Fruit fly (Drosophila melanogaster) whole organism, pupa: ENCODE data around the gene CG16717.

Experiments used
- CG10348 ChIP-seq: fragments of 200-800 bp; sonication (Bioruptor generic); IDR thresholded peaks from 2 replicates; pipeline ENCODE4 v1.3.6; 2022; ENCODE audit warnings: missing biosample characterization, missing genetic modification characterization
- CG12605 ChIP-seq: fragments of 200-800 bp; sonication (Bioruptor generic); IDR thresholded peaks from 2 replicates; pipeline ENCODE4 v1.3.6; 2022; ENCODE audit warnings: missing biosample characterization, missing genetic modification characterization
- CG13204 ChIP-seq: fragments of 200-800 bp; sonication (Bioruptor generic); optimal IDR thresholded peaks from 2 replicates; lab custom pipeline; 2018; ENCODE audit warnings: missing biosample characterization, mild to moderate bottlenecking, missing genetic modification characterization, moderate library complexity
- CG14655 ChIP-seq: fragments of 200-800 bp; sonication (Bioruptor generic); optimal IDR thresholded peaks from 3 replicates; lab custom pipeline; 2017; ENCODE audit warnings: mild to moderate bottlenecking, missing biosample characterization, missing genetic modification reagents, missing genetic modification characterization
- CG15710 ChIP-seq: fragments of 200-800 bp; sonication (Bioruptor generic); optimal IDR thresholded peaks from 2 replicates; lab custom pipeline; 2018; ENCODE audit warnings: missing biosample characterization, mild to moderate bottlenecking, missing genetic modification characterization, moderate library complexity
- CG17806 ChIP-seq: fragments of 200-800 bp; sonication (Bioruptor generic); optimal IDR thresholded peaks from 2 replicates; lab custom pipeline; 2018; ENCODE audit warnings: missing biosample characterization, mild to moderate bottlenecking, missing genetic modification characterization, moderate library complexity
- CG32121 ChIP-seq: fragments of 200-800 bp; sonication (Bioruptor generic); IDR thresholded peaks from 2 replicates; pipeline ENCODE4 v1.3.6; 2022; ENCODE audit warnings: missing biosample characterization, missing genetic modification characterization
- CG34367 ChIP-seq: fragments of 200-800 bp; sonication (Bioruptor generic); optimal IDR thresholded peaks from 2 replicates; lab custom pipeline; 2018; ENCODE audit warnings: missing biosample characterization, mild to moderate bottlenecking, missing genetic modification characterization
- CG4496 ChIP-seq: fragments of 200-800 bp; sonication (Bioruptor generic); IDR thresholded peaks from 3 replicates; pipeline ENCODE4 v1.3.6; 2022; ENCODE audit warnings: missing biosample characterization, missing genetic modification characterization
- CG8159 ChIP-seq: fragments of 200-800 bp; sonication (Bioruptor generic); optimal IDR thresholded peaks from 3 replicates; lab custom pipeline; 2018; ENCODE audit warnings: missing biosample characterization, mild to moderate bottlenecking, missing genetic modification characterization, moderate library complexity
- CG8301 ChIP-seq: fragments of 200-800 bp; sonication (Bioruptor generic); optimal IDR thresholded peaks from 2 replicates; lab custom pipeline; 2018; ENCODE audit warnings: missing biosample characterization, mild to moderate bottlenecking, missing genetic modification characterization
- CG9948 ChIP-seq: fragments of 200-800 bp; sonication (Bioruptor generic); optimal IDR thresholded peaks from 2 replicates; lab custom pipeline; 2018; ENCODE audit warnings: missing biosample characterization, mild to moderate bottlenecking, missing genetic modification characterization, moderate library complexity
- D1 ChIP-seq: fragments of 200-800 bp; sonication (Bioruptor generic); optimal IDR thresholded peaks from 2 replicates; lab custom pipeline; 2018; ENCODE audit warnings: missing biosample characterization, mild to moderate bottlenecking, missing genetic modification characterization, moderate library complexity
- EcR ChIP-seq: fragments of 200-800 bp; sonication (Bioruptor generic); optimal IDR thresholded peaks from 3 replicates; lab custom pipeline; 2019; ENCODE audit warnings: missing biosample characterization, missing genetic modification characterization, mild to moderate bottlenecking, moderate library complexity, missing genetic modification reagents
- Ets98B ChIP-seq: fragments of 200-800 bp; sonication (Bioruptor generic); IDR thresholded peaks from 2 replicates; pipeline ENCODE4 v1.3.6; 2022; ENCODE audit warnings: missing biosample characterization, missing genetic modification characterization
- Pif1A ChIP-seq: fragments of 200-800 bp; sonication (Bioruptor generic); optimal IDR thresholded peaks from 3 replicates; lab custom pipeline; 2016; ENCODE audit warnings: missing biosample characterization, missing genetic modification characterization
- Pif1B ChIP-seq: fragments of 200-800 bp; sonication (Bioruptor generic); optimal IDR thresholded peaks from 3 replicates; lab custom pipeline; 2016; ENCODE audit warnings: missing biosample characterization, missing genetic modification characterization
- Snoo ChIP-seq: fragments of 200-800 bp; sonication (Bioruptor generic); optimal IDR thresholded peaks from 3 replicates; lab custom pipeline; 2017; ENCODE audit warnings: missing biosample characterization, mild to moderate bottlenecking, missing genetic modification characterization, inconsistent platforms
- fd96Ca ChIP-seq: fragments of 200-800 bp; sonication (Bioruptor generic); IDR thresholded peaks from 3 replicates; pipeline ENCODE4 v1.3.6; 2022; ENCODE audit warnings: missing biosample characterization, missing genetic modification characterization
- gl ChIP-seq: fragments of 200-800 bp; sonication (Bioruptor generic); optimal IDR thresholded peaks from 2 replicates; lab custom pipeline; 2018; ENCODE audit warnings: missing biosample characterization, mild to moderate bottlenecking, missing genetic modification characterization
- rn ChIP-seq: fragments of 200-800 bp; sonication (Bioruptor generic); IDR thresholded peaks from 2 replicates; pipeline ENCODE4 v1.3.6; 2022; ENCODE audit warnings: missing biosample characterization, missing genetic modification characterization

Gene CG16717

DNA sequence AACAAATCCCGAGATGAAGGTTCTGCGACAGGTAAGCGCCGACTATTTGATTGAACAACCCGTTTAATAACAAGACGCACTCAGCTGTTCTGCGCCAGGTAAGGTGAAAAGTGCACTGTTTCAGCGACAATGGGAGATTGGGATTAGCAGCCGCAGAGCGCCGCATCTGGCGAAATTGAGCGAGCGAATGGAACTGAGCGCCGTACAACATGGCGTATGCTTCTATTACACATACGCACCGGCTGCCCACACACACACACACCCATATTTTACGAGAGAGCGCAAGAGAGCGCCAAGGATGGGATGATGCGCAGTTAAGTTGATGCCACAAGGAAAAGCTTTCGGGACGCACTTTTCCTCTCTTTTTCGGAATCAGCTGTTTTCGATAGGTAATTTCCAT lies 16.2 kb downstream of the CG16717 start:
- TF ChIP-seq CG8301 (tag; lab: Kevin White, UChicago) (no peak), CG8159 (tag; lab: Kevin White, UChicago) (no peak), CG34367 (no peak), Ets98B (GFP tag; lab: Robert Waterston, UW) (no peak), CG17806 (tag; lab: Kevin White, UChicago) (no peak), Pif1A (GFP tag; lab: Kevin White, UChicago) (no peak), Pif1B (no peak), rn (no peak), CG4496 (GFP tag; lab: Robert Waterston, UW) (no peak), CG9948 (tag; lab: Kevin White, UChicago) (no peak), fd96Ca (GFP tag; lab: Robert Waterston, UW) (no peak)

- no peak for TF ChIP-seq CG10348 (GFP tag; lab: Robert Waterston, UW)
- TF ChIP-seq CG4496 (GFP tag; lab: Robert Waterston, UW), result 0 out of 3 replicates have a peak, but pooled peaks have one; percentile 30
- TF ChIP-seq CG14655, result peak; percentile 5
- TF ChIP-seq EcR (GFP tag; lab: Kevin White, UChicago), result no peak
- TF ChIP-seq gl, result no peak
- TF ChIP-seq Pif1B, result no peak
- TF ChIP-seq Snoo (tag; lab: Kevin White, UChicago), result peak; percentile 15
- peak; percentile 21 for TF ChIP-seq CG9948 (tag; lab: Kevin White, UChicago)
- peak; percentile 42 for TF ChIP-seq CG17806 (tag; lab: Kevin White, UChicago)
- TF ChIP-seq CG32121, result peak; percentile 31; the same call in 1 of the 2 replicates
- TF ChIP-seq fd96Ca (GFP tag; lab: Robert Waterston, UW), result no peak
- TF ChIP-seq rn, result no peak
- TF ChIP-seq CG8301 (tag; lab: Kevin White, UChicago), result peak; percentile 37
- TF ChIP-seq Pif1A (GFP tag; lab: Kevin White, UChicago), result no peak
- peak; percentile 36 for TF ChIP-seq CG15710 (tag; lab: Kevin White, UChicago)
- TF ChIP-seq CG12605 (GFP tag; lab: Robert Waterston, UW), result no peak
- no peak for TF ChIP-seq CG13204
- TF ChIP-seq Ets98B (GFP tag; lab: Robert Waterston, UW), result 0 out of 2 replicates have a peak, but pooled peaks have one; percentile 34
- peak; percentile 47 for TF ChIP-seq CG34367
- TF ChIP-seq D1 (tag; lab: Kevin White, UChicago), result peak; percentile 19
- peak; percentile 0 for TF ChIP-seq CG8159 (tag; lab: Kevin White, UChicago)
These were observed 16.6 kb downstream of the CG16717 start for dm6 chr3L:9695647-9696046.

- TF ChIP-seq fd96Ca (GFP tag; lab: Robert Waterston, UW) (peak; percentile 93), CG9948 (tag; lab: Kevin White, UChicago) (peak; percentile 67), Pif1A (GFP tag; lab: Kevin White, UChicago) (peak; percentile 89), CG8301 (tag; lab: Kevin White, UChicago) (peak; percentile 82), CG8159 (tag; lab: Kevin White, UChicago) (peak; percentile 79), Pif1B (peak; percentile 87), CG14655 (no peak), Ets98B (GFP tag; lab: Robert Waterston, UW) (peak; percentile 96), Snoo (tag; lab: Kevin White, UChicago) (peak; percentile 85), rn (peak; percentile 81), CG34367 (peak; percentile 64), gl (peak; percentile 79), CG13204 (no peak), CG32121 (peak; percentile 80), CG10348 (GFP tag; lab: Robert Waterston, UW) (no peak), CG17806 (tag; lab: Kevin White, UChicago) (peak; percentile 83), D1 (tag; lab: Kevin White, UChicago) (no peak), CG4496 (GFP tag; lab: Robert Waterston, UW) (peak; percentile 93), EcR (GFP tag; lab: Kevin White, UChicago) (peak; percentile 52), CG12605 (GFP tag; lab: Robert Waterston, UW) (peak; percentile 87), CG15710 (tag; lab: Kevin White, UChicago) (peak; percentile 70)
These were observed 17.9 kb downstream of the CG16717 start, which contains the start of gene Prps for dm6 chr3L:9696650-9697526. Gene Prps, minus strand, starts transcription at chr3L:9696700.

dm6 chr3L:9697527-9697883 lies 18.5 kb downstream of the CG16717 start:
- no peak for TF ChIP-seq D1 (tag; lab: Kevin White, UChicago)
- TF ChIP-seq Pif1B, result no peak
- no peak for TF ChIP-seq CG34367
- no peak for TF ChIP-seq fd96Ca (GFP tag; lab: Robert Waterston, UW)
- TF ChIP-seq CG4496 (GFP tag; lab: Robert Waterston, UW), result no peak
- TF ChIP-seq CG10348 (GFP tag; lab: Robert Waterston, UW), result no peak
- no peak for TF ChIP-seq CG8159 (tag; lab: Kevin White, UChicago)
- TF ChIP-seq CG14655, result no peak
- no peak for TF ChIP-seq CG12605 (GFP tag; lab: Robert Waterston, UW)
- no peak for TF ChIP-seq Snoo (tag; lab: Kevin White, UChicago)
- TF ChIP-seq gl, result no peak
- no peak for TF ChIP-seq Pif1A (GFP tag; lab: Kevin White, UChicago)
- no peak for TF ChIP-seq CG17806 (tag; lab: Kevin White, UChicago)
- TF ChIP-seq CG8301 (tag; lab: Kevin White, UChicago), result no peak

dm6 chr3L:9698193-9698642 lies 19.2 kb downstream of the CG16717 start, which contains the start of gene Ubc4:
Gene Ubc4, plus strand, starts transcription at chr3L:9698336.
- TF ChIP-seq CG8301 (tag; lab: Kevin White, UChicago), result no peak
- TF ChIP-seq CG15710 (tag; lab: Kevin White, UChicago), result peak; percentile 7
- TF ChIP-seq Ets98B (GFP tag; lab: Robert Waterston, UW), result peak; percentile 39
- no peak for TF ChIP-seq fd96Ca (GFP tag; lab: Robert Waterston, UW)
- peak; percentile 8 for TF ChIP-seq CG17806 (tag; lab: Kevin White, UChicago)
- TF ChIP-seq CG9948 (tag; lab: Kevin White, UChicago), result no peak
- TF ChIP-seq D1 (tag; lab: Kevin White, UChicago), result no peak
- no peak for TF ChIP-seq CG13204
- TF ChIP-seq CG32121, result 0 out of 2 replicates have a peak, but pooled peaks have one; percentile 9
- TF ChIP-seq CG8159 (tag; lab: Kevin White, UChicago), result peak; percentile 2
- TF ChIP-seq CG12605 (GFP tag; lab: Robert Waterston, UW), result no peak
- peak; percentile 8 for TF ChIP-seq Snoo (tag; lab: Kevin White, UChicago)
- peak; percentile 40 for TF ChIP-seq gl
- peak; percentile 26 for TF ChIP-seq EcR (GFP tag; lab: Kevin White, UChicago)
- TF ChIP-seq CG4496 (GFP tag; lab: Robert Waterston, UW), result peak; percentile 12; the same call in 1 of the 3 replicates
- TF ChIP-seq, all 21 proteins: peak for 9
